Fruit fly (Drosophila melanogaster): ENCODE results near the gene cona.

The cona gene

dm6 chr3R:18412279-18413214 lies 26.9 kb downstream of the cona start, which contains the start of gene CG31122 (continued):
- TF ChIP-seq CG8388 (GFP tag; optimal IDR thresholded peaks at IDR 0.05) (peak; percentile 19), Pdp1 (GFP tag; optimal IDR thresholded peaks at IDR 0.05) (peak in 1 of 2 experiments; percentile 40), D (optimal IDR thresholded peaks at IDR 0.05) (peak; percentile 89), D (GFP tag; optimal IDR thresholded peaks at IDR 0.05) (no peak), CG6791 (GFP tag; IDR thresholded peaks at IDR 0.05; ENCODE audit: partially characterized antibody) (peak; percentile 89), gt (GFP tag; IDR thresholded peaks at IDR 0.05) (no peak), Ada2b (GFP tag; IDR thresholded peaks at IDR 0.05) (peak; percentile 24; the same call in 1 of the 2 replicates), pros (GFP tag; optimal IDR thresholded peaks at IDR 0.05) (no peak), CG10543 (GFP tag; optimal IDR thresholded peaks at IDR 0.05) (peak; percentile 83), danr (GFP tag; IDR thresholded peaks at IDR 0.05) (no peak), lab (GFP tag; optimal IDR thresholded peaks at IDR 0.05) (peak; percentile 30), TFAM (GFP tag; optimal IDR thresholded peaks at IDR 0.05) (no peak), Ptx1 (GFP tag; IDR thresholded peaks at IDR 0.05) (peak; percentile 35; the same call in 1 of the 2 replicates), jing (GFP tag; optimal IDR thresholded peaks at IDR 0.05) (no peak), CG34422 (GFP tag; IDR thresholded peaks at IDR 0.05) (peak; percentile 84; the same call in 2 of the 3 replicates), mld (GFP tag; IDR thresholded peaks at IDR 0.05; ENCODE audit: partially characterized antibody) (peak; percentile 74), CG6854 (GFP tag; optimal IDR thresholded peaks at IDR 0.05) (no peak), BtbVII (GFP tag; optimal IDR thresholded peaks at IDR 0.05) (peak; percentile 7), NC2α (GFP tag; optimal IDR thresholded peaks at IDR 0.05) (no peak), CG7928 (GFP tag; optimal IDR thresholded peaks at IDR 0.05) (no peak), Sox102F (GFP tag; optimal IDR thresholded peaks at IDR 0.05) (no peak), Lpt (GFP tag; optimal IDR thresholded peaks at IDR 0.05) (peak; percentile 39), ato (GFP tag; IDR thresholded peaks at IDR 0.05; ENCODE audit: partially characterized antibody) (peak; percentile 82), z (GFP tag; IDR thresholded peaks at IDR 0.05) (no peak), CG10431 (GFP tag; optimal IDR thresholded peaks at IDR 0.05) (peak; percentile 28), en (GFP tag; optimal IDR thresholded peaks at IDR 0.05) (no peak), CG15696 (tag; optimal IDR thresholded peaks at IDR 0.05) (peak; percentile 23), nerfin-2 (GFP tag; IDR thresholded peaks at IDR 0.05; ENCODE audit: partially characterized antibody) (peak; percentile 90), hth (optimal IDR thresholded peaks at IDR 0.05) (no peak), Drgx (GFP tag; IDR thresholded peaks at IDR 0.05) (0 out of 2 replicates have a peak, but pooled peaks have one; percentile 25), CG10979 (tag; optimal IDR thresholded peaks at IDR 0.05) (no peak), CG16815 (GFP tag; optimal IDR thresholded peaks at IDR 0.05) (no peak), sens (GFP tag) (peak; percentile 95), CG32767 (GFP tag; IDR thresholded peaks at IDR 0.05) (no peak), Dref (GFP tag; IDR thresholded peaks at IDR 0.05) (peak; percentile 75), chinmo (GFP tag; IDR thresholded peaks at IDR 0.05; ENCODE audit: partially characterized antibody) (peak; percentile 97), lilli (GFP tag; optimal IDR thresholded peaks at IDR 0.05) (peak; percentile 67), Optix (GFP tag; IDR thresholded peaks at IDR 0.05) (no peak), tup (GFP tag; optimal IDR thresholded peaks at IDR 0.05) (no peak), sima (GFP tag; optimal IDR thresholded peaks at IDR 0.05) (no peak), CG2889 (GFP tag; IDR thresholded peaks at IDR 0.05) (0 out of 3 replicates have a peak, but pooled peaks have one; percentile 5), hbn (GFP tag; IDR thresholded peaks at IDR 0.05; ENCODE audit: partially characterized antibody) (peak; percentile 96), schlank (tag; optimal IDR thresholded peaks at IDR 0.05) (no peak), CG18011 (GFP tag; optimal IDR thresholded peaks at IDR 0.05) (peak; percentile 12), wdn (GFP tag; IDR thresholded peaks at IDR 0.05) (no peak; the same call in 1 of the 2 replicates), CG2678 (tag; optimal IDR thresholded peaks at IDR 0.05) (no peak), CG14441 (GFP tag; IDR thresholded peaks at IDR 0.05) (peak; percentile 44; the same call in 1 of the 2 replicates), da (GFP tag; optimal IDR thresholded peaks at IDR 0.05) (no peak)
